Fruit fly (Drosophila melanogaster) whole organism, embryonic: ENCODE results near the gene CG15528.

ENCODE experiments used
- CG10366 ChIP-seq: fragments of 200-800 bp; sonication (Bioruptor generic); IDR thresholded peaks from 2 replicates; pipeline ENCODE4 v1.3.6; 2022; ENCODE audit warnings: missing biosample characterization, missing genetic modification characterization
- CG11504 ChIP-seq: fragments of 200-800 bp; sonication (Bioruptor generic); optimal IDR thresholded peaks from 3 replicates; lab custom pipeline; 2019; ENCODE audit warnings: missing biosample characterization, mild to moderate bottlenecking, missing genetic modification characterization, moderate library complexity
- CG13424 ChIP-seq: fragments of 200-800 bp; sonication (Bioruptor generic); optimal IDR thresholded peaks from 2 replicates; lab custom pipeline; 2019; ENCODE audit warnings: missing biosample characterization, mild to moderate bottlenecking, missing genetic modification characterization, moderate library complexity
- CG1529 ChIP-seq: fragments of 200-800 bp; sonication (Bioruptor generic); optimal IDR thresholded peaks from 3 replicates; lab custom pipeline; 2018; ENCODE audit warnings: missing biosample characterization, missing genetic modification characterization
- CG15479 ChIP-seq: fragments of 200-800 bp; sonication (Bioruptor generic); optimal IDR thresholded peaks from 3 replicates; lab custom pipeline; 2019; ENCODE audit warnings: missing biosample characterization, mild to moderate bottlenecking, missing genetic modification characterization, moderate library complexity
- CG16813 ChIP-seq: fragments of 200-800 bp; sonication (Bioruptor generic); IDR thresholded peaks from 3 replicates; pipeline ENCODE4 v1.3.6; 2022; ENCODE audit warnings: missing biosample characterization, missing genetic modification characterization; ENCODE audit not compliant: partially characterized antibody
- CG17385 ChIP-seq: fragments of 200-800 bp; sonication (Bioruptor generic); optimal IDR thresholded peaks from 3 replicates; lab custom pipeline; 2018; ENCODE audit warnings: missing biosample characterization, mild to moderate bottlenecking, missing genetic modification characterization
- CG18764 ChIP-seq: fragments of 200-800 bp; sonication (Bioruptor generic); optimal IDR thresholded peaks from 3 replicates; lab custom pipeline; 2016; ENCODE audit warnings: missing biosample characterization, missing genetic modification characterization
- CG2678 ChIP-seq: fragments of 200-800 bp; sonication (Bioruptor generic); optimal IDR thresholded peaks from 3 replicates; lab custom pipeline; 2019; ENCODE audit warnings: missing biosample characterization, mild to moderate bottlenecking, missing genetic modification characterization, moderate library complexity
- CG2875 ChIP-seq: fragments of 200-800 bp; sonication (Bioruptor generic); optimal IDR thresholded peaks from 2 replicates; lab custom pipeline; 2017; ENCODE audit warnings: missing biosample characterization, mild to moderate bottlenecking, missing genetic modification characterization, missing genetic modification reagents
- CG3065 ChIP-seq: fragments of 200-800 bp; sonication (Bioruptor generic); optimal IDR thresholded peaks from 2 replicates; lab custom pipeline; 2016; ENCODE audit warnings: missing biosample characterization, missing genetic modification characterization
- CG32772 ChIP-seq: fragments of 200-800 bp; sonication (Bioruptor generic); IDR thresholded peaks from 2 replicates; pipeline ENCODE4 v1.3.6; 2022; ENCODE audit warnings: missing biosample characterization, missing genetic modification characterization
- CG33213 ChIP-seq: fragments of 200-800 bp; sonication (Bioruptor generic); optimal IDR thresholded peaks from 3 replicates; lab custom pipeline; 2016; ENCODE audit warnings: missing biosample characterization, missing genetic modification characterization
- CG3838 ChIP-seq: fragments of 200-800 bp; sonication (Bioruptor generic); optimal IDR thresholded peaks from 3 replicates; lab custom pipeline; 2016; ENCODE audit warnings: missing biosample characterization, missing genetic modification characterization
- CG5180 ChIP-seq: fragments of 200-800 bp; sonication (Bioruptor generic); optimal IDR thresholded peaks from 3 replicates; lab custom pipeline; 2017; ENCODE audit warnings: missing biosample characterization, missing genetic modification characterization, mild to moderate bottlenecking, moderate library complexity, missing genetic modification reagents
- CG6854 ChIP-seq: fragments of 200-800 bp; sonication (Bioruptor generic); optimal IDR thresholded peaks from 3 replicates; lab custom pipeline; 2017; ENCODE audit warnings: missing biosample characterization, mild to moderate bottlenecking, missing genetic modification characterization
- CG9215 ChIP-seq: fragments of 200-800 bp; sonication (Bioruptor generic); IDR thresholded peaks from 2 replicates; pipeline ENCODE4 v1.3.6; 2022; ENCODE audit warnings: missing biosample characterization, missing genetic modification characterization
- CG9817 ChIP-seq: fragments of 200-800 bp; sonication (Bioruptor generic); optimal IDR thresholded peaks from 2 replicates; lab custom pipeline; 2018; ENCODE audit warnings: missing biosample characterization, mild to moderate bottlenecking, missing genetic modification characterization, moderate library complexity
- Camta ChIP-seq: fragments of 200-800 bp; sonication (Bioruptor generic); optimal IDR thresholded peaks from 2 replicates; lab custom pipeline; 2016; ENCODE audit warnings: missing biosample characterization, missing genetic modification characterization
- CrebB ChIP-seq: fragments of 200-800 bp; sonication (Bioruptor generic); optimal IDR thresholded peaks from 3 replicates; lab custom pipeline; 2018; ENCODE audit warnings: missing biosample characterization, mild to moderate bottlenecking, missing genetic modification characterization
- Deaf1 ChIP-seq: fragments of 200-800 bp; optimal IDR thresholded peaks from 3 replicates; lab custom pipeline; 2019; ENCODE audit warnings: missing biosample characterization, mild to moderate bottlenecking, missing genetic modification characterization, moderate library complexity
- Dip3 ChIP-seq: fragments of 200-800 bp; sonication (Bioruptor generic); optimal IDR thresholded peaks from 3 replicates; lab custom pipeline; 2016; ENCODE audit warnings: missing biosample characterization, missing genetic modification characterization
- Doc3 ChIP-seq: fragments of 200-800 bp; sonication (Bioruptor generic); IDR thresholded peaks from 3 replicates; pipeline ENCODE4 v1.3.6; 2022; ENCODE audit warnings: missing biosample characterization, missing genetic modification characterization; ENCODE audit not compliant: partially characterized antibody
- Dp ChIP-seq: fragments of 200-800 bp; sonication (Bioruptor generic); optimal IDR thresholded peaks from 2 replicates; lab custom pipeline; 2018; ENCODE audit warnings: missing biosample characterization, mild to moderate bottlenecking, missing genetic modification characterization, moderate library complexity
- Ets65A ChIP-seq: fragments of 200-800 bp; sonication (Bioruptor generic); peaks from one replicate; lab custom pipeline; 2016; ENCODE audit warnings: missing biosample characterization, missing genetic modification characterization
- Hand ChIP-seq: fragments of 200-800 bp; sonication (Bioruptor generic); optimal IDR thresholded peaks from 2 replicates; lab custom pipeline; 2017; ENCODE audit warnings: mild to moderate bottlenecking, missing biosample characterization, missing genetic modification reagents, missing genetic modification characterization
- Lim3 ChIP-seq: fragments of 200-800 bp; sonication (Bioruptor generic); IDR thresholded peaks from 2 replicates; pipeline ENCODE4 v1.3.6; 2022; ENCODE audit warnings: missing biosample characterization, missing genetic modification characterization
- MESR4 ChIP-seq: fragments of 200-800 bp; sonication (Bioruptor generic); optimal IDR thresholded peaks from 2 replicates; lab custom pipeline; 2018; ENCODE audit warnings: missing biosample characterization, mild to moderate bottlenecking, missing genetic modification characterization, moderate library complexity
- Med ChIP-seq: fragments of 200-800 bp; sonication (Bioruptor generic); peaks from one replicate; lab custom pipeline; 2016; ENCODE audit warnings: missing biosample characterization, missing genetic modification characterization, mild to moderate bottlenecking, inconsistent platforms, moderate library complexity
- NfI ChIP-seq: fragments of 200-800 bp; sonication (Bioruptor generic); optimal IDR thresholded peaks from 3 replicates; lab custom pipeline; 2018; ENCODE audit warnings: missing biosample characterization, mild to moderate bottlenecking, missing genetic modification characterization, moderate library complexity
- abd-A ChIP-seq: fragments of 200-800 bp; sonication (Bioruptor generic); optimal IDR thresholded peaks from 3 replicates; lab custom pipeline; 2019; ENCODE audit warnings: missing biosample characterization, mild to moderate bottlenecking, missing genetic modification characterization, moderate library complexity
- cas ChIP-seq: fragments of 200-800 bp; sonication (Bioruptor generic); IDR thresholded peaks from 2 replicates; pipeline ENCODE4 v1.3.6; 2022; ENCODE audit warnings: missing biosample characterization, missing genetic modification characterization
- cwo ChIP-seq: fragments of 200-800 bp; sonication (Bioruptor generic); optimal IDR thresholded peaks from 3 replicates; lab custom pipeline; 2017; ENCODE audit warnings: missing biosample characterization, missing genetic modification characterization, mild to moderate bottlenecking, moderate library complexity, missing genetic modification reagents
- fu2 ChIP-seq: fragments of 200-800 bp; sonication (Bioruptor generic); optimal IDR thresholded peaks from 2 replicates; lab custom pipeline; 2016; ENCODE audit warnings: missing biosample characterization, missing genetic modification characterization
- gce ChIP-seq: fragments of 200-800 bp; sonication (Bioruptor generic); IDR thresholded peaks from 3 replicates; pipeline ENCODE4 v1.3.6; 2022; ENCODE audit warnings: missing biosample characterization, missing genetic modification characterization
- gro ChIP-seq: fragments of 200-800 bp; sonication (Bioruptor generic); optimal IDR thresholded peaks from 2 replicates; lab custom pipeline; 2016; ENCODE audit warnings: missing biosample characterization, missing genetic modification characterization
- gt ChIP-seq: fragments of 200-800 bp; sonication (Bioruptor generic); IDR thresholded peaks from 2 replicates; pipeline ENCODE4 v1.3.6; 2022; ENCODE audit warnings: missing biosample characterization, missing genetic modification characterization
- h ChIP-seq: fragments of >200 bp; optimal IDR thresholded peaks from 2 replicates; lab custom pipeline; 2017
- hbn ChIP-seq: fragments of 200-800 bp; sonication (Bioruptor generic); IDR thresholded peaks from 2 replicates; pipeline ENCODE4 v1.3.6; 2022; ENCODE audit warnings: missing biosample characterization, missing genetic modification characterization; ENCODE audit not compliant: partially characterized antibody
- pb ChIP-seq: fragments of 200-800 bp; sonication (Bioruptor generic); optimal IDR thresholded peaks from 3 replicates; lab custom pipeline; 2016; ENCODE audit warnings: missing biosample characterization, missing genetic modification characterization
- pzg ChIP-seq: fragments of 200-800 bp; sonication (Bioruptor generic); optimal IDR thresholded peaks from 3 replicates; lab custom pipeline; 2018; ENCODE audit warnings: missing biosample characterization, mild to moderate bottlenecking, missing genetic modification characterization, moderate library complexity
- run ChIP-seq: fragments of 200-800 bp; sonication (Bioruptor generic); optimal IDR thresholded peaks from 3 replicates; lab custom pipeline; 2018; ENCODE audit warnings: missing biosample characterization, mild to moderate bottlenecking, missing genetic modification characterization
- shn ChIP-seq: fragments of 200-800 bp; sonication (Bioruptor generic); optimal IDR thresholded peaks from 3 replicates; lab custom pipeline; 2016; ENCODE audit warnings: missing biosample characterization, missing genetic modification characterization
- sob ChIP-seq: fragments of 200-800 bp; sonication (Bioruptor generic); IDR thresholded peaks from 2 replicates; pipeline ENCODE4 v1.3.6; 2022; ENCODE audit warnings: missing biosample characterization, missing genetic modification characterization
- stc ChIP-seq: fragments of 200-800 bp; sonication (Bioruptor generic); IDR thresholded peaks from 2 replicates; pipeline ENCODE4 v1.3.6; 2022; ENCODE audit warnings: missing biosample characterization, missing genetic modification characterization
- tna ChIP-seq: fragments of 200-800 bp; sonication (Bioruptor generic); IDR thresholded peaks from 2 replicates; pipeline ENCODE4 v1.3.6; 2022; ENCODE audit warnings: missing biosample characterization, missing genetic modification characterization; ENCODE audit not compliant: partially characterized antibody
- unpg ChIP-seq: fragments of 200-800 bp; sonication (Bioruptor generic); optimal IDR thresholded peaks from 3 replicates; lab custom pipeline; 2018; ENCODE audit warnings: missing biosample characterization, mild to moderate bottlenecking, missing genetic modification characterization, moderate library complexity
- wek ChIP-seq: fragments of 200-800 bp; sonication (Bioruptor generic); optimal IDR thresholded peaks from 3 replicates; lab custom pipeline; 2018; ENCODE audit warnings: missing biosample characterization, mild to moderate bottlenecking, missing genetic modification characterization, moderate library complexity
- zf30C ChIP-seq: fragments of 200-800 bp; sonication (Bioruptor generic); optimal IDR thresholded peaks from 3 replicates; lab custom pipeline; 2018; ENCODE audit warnings: missing biosample characterization, mild to moderate bottlenecking, missing genetic modification characterization

Gene CG15528

dm6 chr3R:30092700-30093044 lies 40.8 kb upstream of the CG15528 start (continued):
- TF ChIP-seq CG2875: peak; percentile 79
- TF ChIP-seq MESR4: peak; percentile 14
- TF ChIP-seq CG9817 (tag; lab: Kevin White, UChicago): peak; percentile 86
- TF ChIP-seq NfI (GFP tag; lab: Kevin White, UChicago): peak; percentile 86
- TF ChIP-seq run (tag; lab: Kevin White, UChicago): peak; percentile 87
- TF ChIP-seq CG3838 (GFP tag; lab: Kevin White, UChicago): peak; percentile 76
- TF ChIP-seq CG5180: peak; percentile 62
- peak; percentile 86 for TF ChIP-seq CG11504 (tag; lab: Kevin White, UChicago)
- TF ChIP-seq CG2678 (tag; lab: Kevin White, UChicago): peak; percentile 90
- TF ChIP-seq Lim3 (GFP tag; lab: Robert Waterston, UW): no peak
- peak; percentile 76 for TF ChIP-seq cas (GFP tag; lab: Robert Waterston, UW)
- TF ChIP-seq CG16813: no peak
- TF ChIP-seq Deaf1 (tag; lab: Kevin White, UChicago): peak; percentile 49
- TF ChIP-seq h (lab: Kevin White, UChicago): no peak
- TF ChIP-seq Dp (GFP tag; lab: Kevin White, UChicago): no peak
- TF ChIP-seq shn (GFP tag; lab: Kevin White, UChicago): peak; percentile 67
- no peak for TF ChIP-seq hbn
- TF ChIP-seq abd-A (tag; lab: Kevin White, UChicago): peak; percentile 35
- TF ChIP-seq CG15479 (GFP tag; lab: Kevin White, UChicago): no peak
- peak; percentile 62 for TF ChIP-seq gt (GFP tag; lab: Robert Waterston, UW)
- TF ChIP-seq gce (GFP tag; lab: Robert Waterston, UW): peak; percentile 90
- TF ChIP-seq Doc3 (GFP tag; lab: Robert Waterston, UW): no peak
- TF ChIP-seq Dip3 (GFP tag; lab: Kevin White, UChicago): peak; percentile 83
- TF ChIP-seq CG10366 (GFP tag; lab: Robert Waterston, UW): peak; percentile 91
- peak; percentile 94 for TF ChIP-seq gro (GFP tag; lab: Kevin White, UChicago)
- peak; percentile 81 for TF ChIP-seq CG33213 (GFP tag; lab: Kevin White, UChicago)
- TF ChIP-seq fu2 (GFP tag; lab: Kevin White, UChicago): peak; percentile 80
- TF ChIP-seq, all 482 proteins: peak for 404

DNA sequence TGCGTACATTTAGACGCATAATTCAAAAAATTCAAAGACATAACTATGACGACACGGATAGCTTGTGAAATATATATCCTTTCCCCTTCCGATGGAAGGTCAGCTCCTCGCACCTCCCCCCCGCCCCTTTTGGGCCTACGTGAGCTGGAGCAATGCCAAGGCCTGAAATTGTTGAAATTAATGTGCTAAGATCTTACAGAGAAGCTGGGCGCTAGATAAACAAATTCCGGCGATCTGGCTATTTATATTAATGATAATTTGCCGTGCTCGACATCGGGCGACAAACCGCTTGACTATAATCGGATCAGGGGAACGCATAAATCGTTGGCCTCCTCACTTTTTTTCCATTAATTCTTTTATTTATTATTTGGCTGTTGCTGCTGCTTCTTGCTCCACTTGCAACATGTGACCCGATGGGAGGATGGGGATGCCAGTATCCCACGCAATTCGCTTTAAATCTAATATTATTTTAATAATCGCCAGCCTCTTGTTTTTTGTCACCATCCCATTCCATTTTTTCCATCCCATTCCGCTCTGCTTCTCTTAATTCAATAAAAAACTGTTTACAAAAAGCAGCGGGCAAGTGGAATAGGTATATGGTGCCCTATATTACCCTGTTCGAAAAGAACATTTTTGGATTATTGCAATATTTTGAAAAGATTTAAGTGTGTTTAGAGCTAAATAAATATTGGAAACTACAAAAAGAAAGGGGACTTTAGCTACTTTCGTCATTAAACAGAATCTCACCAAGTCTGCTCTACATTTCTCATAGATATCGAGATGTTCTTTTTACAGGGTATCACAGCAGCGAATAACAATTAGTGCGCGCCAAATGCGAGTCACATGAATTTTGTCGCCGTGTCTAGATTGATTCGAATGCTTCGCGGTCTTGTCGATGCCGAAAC lies 40.1 kb upstream of the CG15528 start:
- no peak for TF ChIP-seq sob (GFP tag; lab: Robert Waterston, UW)
- TF ChIP-seq CG3065 (GFP tag; lab: Kevin White, UChicago): no peak
- TF ChIP-seq CG32772 (GFP tag; lab: Robert Waterston, UW): no peak
- TF ChIP-seq Med (GFP tag; lab: Kevin White, UChicago): peak; percentile 64
- no peak for TF ChIP-seq Hand
- TF ChIP-seq CrebB (tag; lab: Kevin White, UChicago): no peak
- TF ChIP-seq pzg: no peak
- no peak for TF ChIP-seq tna (GFP tag; lab: Robert Waterston, UW)
- no peak for TF ChIP-seq zf30C (GFP tag; lab: Kevin White, UChicago)
- TF ChIP-seq CG9215: no peak
- TF ChIP-seq pb (GFP tag; lab: Kevin White, UChicago): no peak
- TF ChIP-seq CG13424 (tag; lab: Kevin White, UChicago): no peak
- no peak for TF ChIP-seq CG6854
- TF ChIP-seq cwo: peak; percentile 62
- no peak for TF ChIP-seq unpg (GFP tag; lab: Kevin White, UChicago)
- TF ChIP-seq Ets65A (GFP tag; lab: Kevin White, UChicago): peak; percentile 10
- no peak for TF ChIP-seq Camta
- TF ChIP-seq CG17385 (GFP tag; lab: Kevin White, UChicago): no peak
- no peak for TF ChIP-seq Doc3 (GFP tag; lab: Robert Waterston, UW)
- no peak for TF ChIP-seq CG1529 (GFP tag; lab: Kevin White, UChicago)
- TF ChIP-seq stc: no peak
- TF ChIP-seq CG18764 (GFP tag; lab: Kevin White, UChicago): no peak
- no peak for TF ChIP-seq wek (GFP tag; lab: Kevin White, UChicago)
